Fruit fly (Drosophila melanogaster) whole organism, adult: ENCODE data around the gene RpL10.
A peak's percentile ranks its signal among the peaks of the same experiment; 100 is the strongest.

ENCODE experiments used
- CG11617 ChIP-seq: fragments of 200-800 bp; sonication (Bioruptor generic); optimal IDR thresholded peaks from 2 replicates; lab custom pipeline; 2017; ENCODE audit warnings: mild to moderate bottlenecking, missing biosample characterization, missing genetic modification reagents, missing genetic modification characterization
- CG12768 ChIP-seq: fragments of 200-800 bp; sonication (Bioruptor generic); optimal IDR thresholded peaks from 2 replicates; lab custom pipeline; 2017; ENCODE audit warnings: missing biosample characterization, missing genetic modification characterization, mild to moderate bottlenecking, moderate library complexity, missing genetic modification reagents
- CG33017 ChIP-seq: fragments of 200-800 bp; sonication (Bioruptor generic); optimal IDR thresholded peaks from 2 replicates; lab custom pipeline; 2018; ENCODE audit warnings: missing biosample characterization, mild to moderate bottlenecking, missing genetic modification characterization, moderate library complexity
- CG5204 ChIP-seq: fragments of 200-800 bp; sonication (Bioruptor generic); optimal IDR thresholded peaks from 2 replicates; lab custom pipeline; 2016; ENCODE audit warnings: missing biosample characterization, missing genetic modification characterization
- Clk ChIP-seq: fragments of 200-800 bp; sonication (Bioruptor generic); optimal IDR thresholded peaks from 2 replicates; lab custom pipeline; 2017; ENCODE audit warnings: missing biosample characterization, missing genetic modification characterization
- Mnt ChIP-seq: fragments of 200-800 bp; sonication (Bioruptor generic); optimal IDR thresholded peaks from 2 replicates; lab custom pipeline; 2016; ENCODE audit warnings: missing biosample characterization, mild to moderate bottlenecking, missing genetic modification characterization
- cnc ChIP-seq, 2 experiments: fragments of >200 bp; optimal IDR thresholded peaks; 2 replicates each; lab custom pipeline; 2017
- toe ChIP-seq: fragments of 200-800 bp; sonication (Bioruptor generic); optimal IDR thresholded peaks from 2 replicates; lab custom pipeline; 2016; ENCODE audit warnings: missing biosample characterization, missing genetic modification characterization

DNA sequence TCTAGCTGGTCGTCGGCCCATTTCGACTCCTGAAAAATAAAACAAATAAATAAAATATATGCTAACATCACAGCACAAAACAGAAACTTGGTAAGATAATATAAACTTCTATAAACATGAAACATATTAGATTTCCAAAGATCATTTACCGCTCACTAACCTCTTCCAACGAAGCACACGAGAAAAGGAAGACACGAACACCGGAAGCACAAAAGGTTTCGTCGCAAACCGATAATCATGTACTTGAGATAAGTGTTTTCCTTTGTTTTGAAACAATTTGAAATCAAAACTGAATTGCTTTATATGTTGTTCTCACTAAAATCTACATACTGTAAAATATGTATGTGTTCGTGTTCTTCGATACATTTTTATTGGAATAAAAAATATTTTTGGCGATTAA, at the start of gene RpL10:
- TF ChIP-seq CG5204 (GFP tag; lab: Kevin White, UChicago) (peak; percentile 4), CG12768 (GFP tag; lab: Kevin White, UChicago) (peak; percentile 30), CG11617 (peak; percentile 36), CG33017 (peak; percentile 27), Clk (no peak), toe (GFP tag; lab: Kevin White, UChicago) (peak; percentile 59), Mnt (peak; percentile 60), cnc (optimal IDR thresholded peaks at IDR 0.05; lab: Kevin White, UChicago) (no peak)
